Fruit fly (Drosophila melanogaster) whole organism, embryonic: ENCODE measurements around the gene CG34283.

Experiments used
- Atf3 ChIP-seq: fragments of 200-800 bp; sonication (Bioruptor generic); optimal IDR thresholded peaks from 3 replicates; lab custom pipeline; 2016; ENCODE audit warnings: missing biosample characterization, missing genetic modification characterization
- CG11247 ChIP-seq: fragments of 200-800 bp; sonication (Bioruptor generic); IDR thresholded peaks from 2 replicates; pipeline ENCODE4 v1.3.6; 2022; ENCODE audit warnings: missing biosample characterization, missing genetic modification characterization
- CG11560 ChIP-seq: fragments of 200-800 bp; sonication (Bioruptor generic); IDR thresholded peaks from 3 replicates; pipeline ENCODE4 v1.3.6; 2022; ENCODE audit warnings: missing biosample characterization, missing genetic modification characterization
- CG12391 ChIP-seq: fragments of 200-800 bp; sonication (Bioruptor generic); optimal IDR thresholded peaks from 3 replicates; lab custom pipeline; 2018; ENCODE audit warnings: missing biosample characterization, mild to moderate bottlenecking, missing genetic modification characterization, moderate library complexity
- CG16863 ChIP-seq: fragments of 200-800 bp; sonication (Bioruptor generic); optimal IDR thresholded peaks from 3 replicates; lab custom pipeline; 2016; ENCODE audit warnings: missing biosample characterization, missing genetic modification characterization
- CG17568 ChIP-seq: fragments of 200-800 bp; sonication (Bioruptor generic); optimal IDR thresholded peaks from 2 replicates; lab custom pipeline; 2018; ENCODE audit warnings: missing biosample characterization, mild to moderate bottlenecking, missing genetic modification characterization, moderate library complexity
- CG17612 ChIP-seq: fragments of 200-800 bp; sonication (Bioruptor generic); IDR thresholded peaks from 2 replicates; pipeline ENCODE4 v1.3.6; 2022; ENCODE audit warnings: missing biosample characterization, missing genetic modification characterization
- CG18262 ChIP-seq: fragments of 200-800 bp; optimal IDR thresholded peaks from 3 replicates; lab custom pipeline; 2019; ENCODE audit warnings: missing biosample characterization, mild to moderate bottlenecking, missing genetic modification characterization, moderate library complexity
- CG30431 ChIP-seq: fragments of 200-800 bp; sonication (Bioruptor generic); optimal IDR thresholded peaks from 2 replicates; lab custom pipeline; 2017; ENCODE audit warnings: missing biosample characterization, missing genetic modification characterization
- CG31365 ChIP-seq: fragments of 200-800 bp; sonication (Bioruptor generic); optimal IDR thresholded peaks from 2 replicates; lab custom pipeline; 2018; ENCODE audit warnings: missing biosample characterization, mild to moderate bottlenecking, missing genetic modification characterization
- CG31388 ChIP-seq: fragments of 200-800 bp; sonication (Bioruptor generic); optimal IDR thresholded peaks from 2 replicates; lab custom pipeline; 2016; ENCODE audit warnings: missing biosample characterization, missing genetic modification characterization
- CG33213 ChIP-seq: fragments of 200-800 bp; sonication (Bioruptor generic); optimal IDR thresholded peaks from 3 replicates; lab custom pipeline; 2016; ENCODE audit warnings: missing biosample characterization, missing genetic modification characterization
- CG34224 ChIP-seq: fragments of 200-800 bp; sonication (Bioruptor generic); IDR thresholded peaks from 3 replicates; pipeline ENCODE4 v1.3.6; 2022; ENCODE audit warnings: missing biosample characterization, missing genetic modification characterization; ENCODE audit not compliant: partially characterized antibody
- CG4617 ChIP-seq: fragments of 200-800 bp; sonication (Bioruptor generic); optimal IDR thresholded peaks from 3 replicates; lab custom pipeline; 2016; ENCODE audit warnings: missing biosample characterization, missing genetic modification characterization, borderline replicate concordance
- CG5953 ChIP-seq: fragments of 200-800 bp; sonication (Bioruptor generic); IDR thresholded peaks from 2 replicates; pipeline ENCODE4 v1.3.6; 2022; ENCODE audit warnings: missing biosample characterization, missing genetic modification characterization
- CG7372 ChIP-seq: fragments of 200-800 bp; sonication (Bioruptor generic); IDR thresholded peaks from 2 replicates; pipeline ENCODE4 v1.3.6; 2022; ENCODE audit warnings: missing biosample characterization, missing genetic modification characterization
- CG7987 ChIP-seq: fragments of 200-800 bp; sonication (Bioruptor generic); optimal IDR thresholded peaks from 2 replicates; lab custom pipeline; 2018; ENCODE audit warnings: missing biosample characterization, mild to moderate bottlenecking, missing genetic modification characterization, moderate library complexity
- CG9817 ChIP-seq: fragments of 200-800 bp; sonication (Bioruptor generic); optimal IDR thresholded peaks from 2 replicates; lab custom pipeline; 2018; ENCODE audit warnings: missing biosample characterization, mild to moderate bottlenecking, missing genetic modification characterization, moderate library complexity
- CoRest ChIP-seq: fragments of 200-800 bp; sonication (Bioruptor generic); optimal IDR thresholded peaks from 3 replicates; lab custom pipeline; 2018; ENCODE audit warnings: missing biosample characterization, mild to moderate bottlenecking, missing genetic modification characterization, moderate library complexity
- D19B ChIP-seq: fragments of 200-800 bp; sonication (Bioruptor generic); optimal IDR thresholded peaks from 2 replicates; lab custom pipeline; 2017; ENCODE audit warnings: missing biosample characterization, mild to moderate bottlenecking, missing genetic modification characterization
- Dip3 ChIP-seq: fragments of 200-800 bp; sonication (Bioruptor generic); optimal IDR thresholded peaks from 3 replicates; lab custom pipeline; 2016; ENCODE audit warnings: missing biosample characterization, missing genetic modification characterization
- Dref ChIP-seq: fragments of 200-800 bp; sonication (Bioruptor generic); IDR thresholded peaks from 2 replicates; pipeline ENCODE4 v1.3.6; 2022; ENCODE audit warnings: missing biosample characterization, missing genetic modification characterization
- Fer2 ChIP-seq: fragments of 200-800 bp; sonication (Bioruptor generic); optimal IDR thresholded peaks from 2 replicates; lab custom pipeline; 2018; ENCODE audit warnings: missing biosample characterization, mild to moderate bottlenecking, missing genetic modification characterization, moderate library complexity
- Fer3 ChIP-seq: fragments of 200-800 bp; sonication (Bioruptor generic); optimal IDR thresholded peaks from 2 replicates; lab custom pipeline; 2018; ENCODE audit warnings: missing biosample characterization, mild to moderate bottlenecking, missing genetic modification characterization, moderate library complexity
- HmgD ChIP-seq: fragments of 200-800 bp; sonication (Bioruptor generic); optimal IDR thresholded peaks from 3 replicates; lab custom pipeline; 2016; ENCODE audit warnings: missing biosample characterization, missing genetic modification characterization
- Max ChIP-seq: fragments of 200-800 bp; sonication (Bioruptor generic); optimal IDR thresholded peaks from 2 replicates; lab custom pipeline; 2016; ENCODE audit warnings: missing biosample characterization, mild to moderate bottlenecking, missing genetic modification characterization
- Mes4 ChIP-seq: fragments of 200-800 bp; sonication (Bioruptor generic); optimal IDR thresholded peaks from 2 replicates; lab custom pipeline; 2016; ENCODE audit warnings: missing biosample characterization, missing genetic modification characterization
- Mrtf ChIP-seq: fragments of 200-800 bp; sonication (Bioruptor generic); IDR thresholded peaks from 3 replicates; pipeline ENCODE4 v1.3.6; 2022; ENCODE audit warnings: missing biosample characterization, missing genetic modification characterization
- Myb ChIP-seq: fragments of 200-800 bp; sonication (Bioruptor generic); optimal IDR thresholded peaks from 2 replicates; lab custom pipeline; 2016; ENCODE audit warnings: missing biosample characterization, missing genetic modification characterization
- Pdp1 ChIP-seq, 2 experiments: fragments of 200-800 bp; sonication (Bioruptor generic); optimal IDR thresholded peaks; 3 replicates each; lab custom pipeline; 2016; ENCODE audit warnings: missing biosample characterization in 2 of 2, missing genetic modification characterization in 2 of 2, mild to moderate bottlenecking in 1 of 2, moderate library complexity in 1 of 2
- Scr ChIP-seq: fragments of 200-800 bp; sonication (Bioruptor generic); IDR thresholded peaks from 2 replicates; pipeline ENCODE4 v1.3.6; 2022; ENCODE audit warnings: missing biosample characterization, missing genetic modification characterization; ENCODE audit not compliant: partially characterized antibody
- al ChIP-seq: fragments of 200-800 bp; sonication (Bioruptor generic); IDR thresholded peaks from 2 replicates; pipeline ENCODE4 v1.3.6; 2022; ENCODE audit warnings: missing biosample characterization, missing genetic modification characterization
- ap ChIP-seq: fragments of 200-800 bp; sonication (Bioruptor generic); IDR thresholded peaks from 2 replicates; pipeline ENCODE4 v1.3.6; 2022; ENCODE audit warnings: missing biosample characterization, missing genetic modification characterization
- ase ChIP-seq: fragments of 200-800 bp; sonication (Bioruptor generic); IDR thresholded peaks from 3 replicates; pipeline ENCODE4 v1.3.6; 2022; ENCODE audit warnings: missing biosample characterization, missing genetic modification characterization
- chinmo ChIP-seq: fragments of 200-800 bp; sonication (Bioruptor generic); IDR thresholded peaks from 4 replicates; pipeline ENCODE4 v1.3.6; 2022; ENCODE audit warnings: missing biosample characterization, missing genetic modification characterization; ENCODE audit not compliant: partially characterized antibody
- ci ChIP-seq: fragments of 200-800 bp; sonication (Bioruptor generic); IDR thresholded peaks from 3 replicates; pipeline ENCODE4 v1.3.6; 2022; ENCODE audit warnings: missing biosample characterization, missing genetic modification characterization
- crc ChIP-seq: fragments of 200-800 bp; sonication (Bioruptor generic); optimal IDR thresholded peaks from 2 replicates; lab custom pipeline; 2016; ENCODE audit warnings: missing biosample characterization, missing genetic modification characterization
- dm ChIP-seq: fragments of 200-800 bp; sonication (Bioruptor generic); optimal IDR thresholded peaks from 3 replicates; lab custom pipeline; 2016; ENCODE audit warnings: missing biosample characterization, missing genetic modification characterization
- dysf ChIP-seq: fragments of 200-800 bp; sonication (Bioruptor generic); IDR thresholded peaks from 3 replicates; pipeline ENCODE4 v1.3.6; 2022; ENCODE audit warnings: missing biosample characterization, missing genetic modification characterization
- ewg ChIP-seq: fragments of 200-800 bp; sonication (Bioruptor generic); optimal IDR thresholded peaks from 3 replicates; lab custom pipeline; 2017; ENCODE audit warnings: mild to moderate bottlenecking, missing biosample characterization, missing genetic modification reagents, missing genetic modification characterization
- ftz-f1 ChIP-seq: fragments of 200-800 bp; sonication (Bioruptor generic); optimal IDR thresholded peaks from 2 replicates; lab custom pipeline; 2016; ENCODE audit warnings: missing biosample characterization, missing genetic modification characterization
- inv ChIP-seq: fragments of 200-800 bp; sonication (Bioruptor generic); IDR thresholded peaks from 2 replicates; pipeline ENCODE4 v1.3.6; 2022; ENCODE audit warnings: missing biosample characterization, missing genetic modification characterization; ENCODE audit not compliant: partially characterized antibody
- mirr ChIP-seq: fragments of 200-800 bp; sonication (Bioruptor generic); optimal IDR thresholded peaks from 3 replicates; lab custom pipeline; 2018; ENCODE audit warnings: missing biosample characterization, mild to moderate bottlenecking, missing genetic modification characterization
- oc ChIP-seq: fragments of 200-800 bp; sonication (Bioruptor generic); optimal IDR thresholded peaks from 2 replicates; lab custom pipeline; 2018; ENCODE audit warnings: missing biosample characterization, mild to moderate bottlenecking, missing genetic modification characterization, moderate library complexity
- peb ChIP-seq: fragments of 200-800 bp; sonication (Bioruptor generic); IDR thresholded peaks from 2 replicates; pipeline ENCODE4 v1.3.6; 2022; ENCODE audit warnings: missing biosample characterization, missing genetic modification characterization
- slp2 ChIP-seq: fragments of 200-800 bp; sonication (Bioruptor generic); optimal IDR thresholded peaks from 2 replicates; lab custom pipeline; 2016; ENCODE audit warnings: missing biosample characterization, missing genetic modification characterization
- tio ChIP-seq: fragments of 200-800 bp; sonication (Bioruptor generic); optimal IDR thresholded peaks from 2 replicates; lab custom pipeline; 2017; ENCODE audit warnings: missing biosample characterization, missing genetic modification characterization, inconsistent platforms
- toy ChIP-seq: fragments of 200-800 bp; sonication (Bioruptor generic); IDR thresholded peaks from 2 replicates; pipeline ENCODE4 v1.3.6; 2022; ENCODE audit warnings: missing biosample characterization, missing genetic modification characterization
- zf30C ChIP-seq: fragments of 200-800 bp; sonication (Bioruptor generic); optimal IDR thresholded peaks from 3 replicates; lab custom pipeline; 2018; ENCODE audit warnings: missing biosample characterization, mild to moderate bottlenecking, missing genetic modification characterization

CG34283 gene

DNA sequence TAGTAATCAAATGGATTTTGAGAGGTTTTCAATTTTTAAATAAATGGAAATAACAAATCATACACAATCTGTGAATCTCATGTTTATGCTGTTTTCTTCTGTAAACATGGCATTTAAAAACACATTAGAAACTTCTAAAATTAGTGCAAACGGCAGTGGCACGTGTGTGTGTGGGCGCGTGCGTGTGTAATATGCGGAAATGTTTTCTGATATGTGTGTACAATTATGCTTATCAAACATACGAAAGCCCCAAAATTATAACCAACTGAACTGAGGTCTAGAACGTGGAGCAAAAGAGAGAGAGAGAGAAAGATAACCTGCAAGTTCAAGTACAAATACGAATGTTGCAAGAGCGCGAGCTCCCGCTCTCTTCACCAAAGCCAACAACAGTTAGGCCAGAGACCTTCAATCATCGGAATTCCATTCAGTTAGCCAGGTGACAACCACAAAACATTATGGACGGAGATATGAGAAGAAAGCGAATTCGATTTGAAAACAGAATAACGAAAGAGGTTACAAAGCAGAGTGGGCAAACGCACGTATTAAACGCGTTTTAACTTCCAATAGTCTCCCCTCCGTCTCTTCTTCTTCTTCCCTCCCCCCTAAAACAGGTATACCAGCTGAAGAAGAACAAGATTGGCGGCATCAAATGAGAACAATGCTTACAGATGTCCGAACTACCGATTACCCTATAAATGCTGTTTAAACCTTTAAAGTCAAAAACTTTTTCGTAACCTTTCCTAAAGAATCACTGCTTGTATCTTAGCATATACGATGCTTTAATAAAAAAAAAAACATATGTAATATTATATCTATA, 18.8 kb upstream of the CG34283 start (continued):
- TF ChIP-seq Scr = no peak
- TF ChIP-seq chinmo (GFP tag; lab: Robert Waterston, UW) = 0 out of 4 replicates have a peak, but pooled peaks have one; percentile 50
- no peak for TF ChIP-seq inv (GFP tag; lab: Robert Waterston, UW)
- TF ChIP-seq CG33213 (GFP tag; lab: Kevin White, UChicago) = peak; percentile 79
- TF ChIP-seq CG17612 (GFP tag; lab: Robert Waterston, UW) = peak; percentile 93
- TF ChIP-seq ftz-f1 (GFP tag; lab: Kevin White, UChicago) = peak; percentile 43
- TF ChIP-seq CG31365 (tag; lab: Kevin White, UChicago) = peak; percentile 84
- TF ChIP-seq CG16863 (GFP tag; lab: Kevin White, UChicago) = peak; percentile 74
- TF ChIP-seq ap = peak; percentile 94
- peak; percentile 94 for TF ChIP-seq tio (GFP tag; lab: Kevin White, UChicago)
- peak; percentile 4 for TF ChIP-seq HmgD (GFP tag; lab: Kevin White, UChicago)
- TF ChIP-seq Pdp1 (GFP tag; optimal IDR thresholded peaks at IDR 0.05; lab: Kevin White, UChicago) = peak; percentile 64 to 89
- peak; percentile 98 for TF ChIP-seq CG7372 (GFP tag; lab: Robert Waterston, UW)
- TF ChIP-seq crc (GFP tag; lab: Kevin White, UChicago) = peak; percentile 69
- TF ChIP-seq CG11560 (tag; lab: Robert Waterston, UW) = peak; percentile 89
- peak; percentile 96 for TF ChIP-seq CG9817 (tag; lab: Kevin White, UChicago)
- peak; percentile 92 for TF ChIP-seq CG30431 (GFP tag; lab: Kevin White, UChicago)
- TF ChIP-seq zf30C (GFP tag; lab: Kevin White, UChicago) = no peak
- peak; percentile 98 for TF ChIP-seq al (GFP tag; lab: Robert Waterston, UW)
- TF ChIP-seq peb = peak; percentile 90
- peak; percentile 93 for TF ChIP-seq toy
- peak; percentile 91 for TF ChIP-seq CG5953 (GFP tag; lab: Robert Waterston, UW)
- TF ChIP-seq mirr (GFP tag; lab: Kevin White, UChicago) = peak; percentile 67
- peak; percentile 97 for TF ChIP-seq CG12391 (tag; lab: Kevin White, UChicago)
- peak; percentile 98 for TF ChIP-seq Fer3 (tag; lab: Kevin White, UChicago)
- peak; percentile 96 for TF ChIP-seq CG11247
- TF ChIP-seq ewg (GFP tag; lab: Kevin White, UChicago) = peak; percentile 88
- TF ChIP-seq Myb (GFP tag; lab: Kevin White, UChicago) = peak; percentile 44
- TF ChIP-seq Max (GFP tag; lab: Kevin White, UChicago) = peak; percentile 95
- TF ChIP-seq CG31388 = peak; percentile 94
- peak; percentile 93 for TF ChIP-seq CG17568 (GFP tag; lab: Kevin White, UChicago)
- TF ChIP-seq CG4617 (GFP tag; lab: Kevin White, UChicago) = peak; percentile 78
- peak; percentile 92 for TF ChIP-seq ase (GFP tag; lab: Robert Waterston, UW)
- peak; percentile 90 for TF ChIP-seq Dip3 (GFP tag; lab: Kevin White, UChicago)
- peak; percentile 97 for TF ChIP-seq oc (tag; lab: Kevin White, UChicago)
- peak; percentile 95 for TF ChIP-seq Mrtf (GFP tag; lab: Robert Waterston, UW)
- TF ChIP-seq CG34224 (GFP tag; lab: Robert Waterston, UW) = no peak
- peak; percentile 97 for TF ChIP-seq CG18262
- peak; percentile 99 for TF ChIP-seq D19B (GFP tag; lab: Kevin White, UChicago)
- TF ChIP-seq CoRest (tag; lab: Kevin White, UChicago) = peak; percentile 98
- peak; percentile 97 for TF ChIP-seq ci (GFP tag; lab: Robert Waterston, UW)
- peak; percentile 41 for TF ChIP-seq Dref
- peak; percentile 55 for TF ChIP-seq Mes4 (GFP tag; lab: Kevin White, UChicago)
- TF ChIP-seq Atf3 (GFP tag; lab: Kevin White, UChicago) = peak; percentile 54
- TF ChIP-seq CG7987 (GFP tag; lab: Kevin White, UChicago) = peak; percentile 95
- TF ChIP-seq Fer2 = peak; percentile 94
- TF ChIP-seq dm = peak; percentile 68
- TF ChIP-seq slp2 (GFP tag; lab: Kevin White, UChicago) = peak; percentile 82
- peak; percentile 98 for TF ChIP-seq dysf (GFP tag; lab: Robert Waterston, UW)
